Fruit fly (Drosophila melanogaster) whole organism, prepupa: Measurements from ENCODE around the gene CG46439.
"Not testable (repeated sequence)": the region's sequence is repeated elsewhere in the genome, so short reads cannot be mapped to it uniquely, and the experiment has no call there.

Experiments used
- Blimp-1 ChIP-seq: fragments of 200-800 bp; sonication (Bioruptor generic); optimal IDR thresholded peaks from 3 replicates; lab custom pipeline; 2017; ENCODE audit warnings: missing biosample characterization, missing genetic modification characterization, mild to moderate bottlenecking, moderate library complexity, missing genetic modification reagents
- CG10631 ChIP-seq: fragments of 200-800 bp; sonication (Bioruptor generic); optimal IDR thresholded peaks from 2 replicates; lab custom pipeline; 2016; ENCODE audit warnings: missing biosample characterization, missing genetic modification characterization
- CG11762 ChIP-seq: fragments of 200-800 bp; sonication (Bioruptor generic); optimal IDR thresholded peaks from 3 replicates; lab custom pipeline; 2016; ENCODE audit warnings: missing biosample characterization, missing genetic modification characterization; ENCODE audit not compliant: insufficient read depth
- CG15336 ChIP-seq: fragments of 200-800 bp; sonication (Bioruptor generic); IDR thresholded peaks from 2 replicates; pipeline ENCODE4 v1.3.6; 2022; ENCODE audit warnings: missing biosample characterization, missing genetic modification characterization
- CG1621 ChIP-seq: fragments of 200-800 bp; sonication (Bioruptor generic); optimal IDR thresholded peaks from 3 replicates; lab custom pipeline; 2018; ENCODE audit warnings: missing biosample characterization, mild to moderate bottlenecking, missing genetic modification characterization
- CG32006 ChIP-seq: fragments of 200-800 bp; sonication (Bioruptor generic); optimal IDR thresholded peaks from 3 replicates; lab custom pipeline; 2017; ENCODE audit warnings: missing biosample characterization, mild to moderate bottlenecking, missing genetic modification characterization
- CG34406 ChIP-seq: fragments of 200-800 bp; sonication (Bioruptor generic); optimal IDR thresholded peaks from 3 replicates; lab custom pipeline; 2016; ENCODE audit warnings: missing biosample characterization, missing genetic modification characterization
- CG3919 ChIP-seq: fragments of 200-800 bp; sonication (Bioruptor generic); optimal IDR thresholded peaks from 3 replicates; lab custom pipeline; 2016; ENCODE audit warnings: missing biosample characterization, missing genetic modification characterization
- CG4318 ChIP-seq: fragments of 200-800 bp; sonication (Bioruptor generic); optimal IDR thresholded peaks from 3 replicates; lab custom pipeline; 2017; ENCODE audit warnings: missing biosample characterization, mild to moderate bottlenecking, missing genetic modification characterization
- CG6163 ChIP-seq: fragments of 200-800 bp; sonication (Bioruptor generic); IDR thresholded peaks from 3 replicates; pipeline ENCODE4 v1.3.6; 2022; ENCODE audit warnings: missing biosample characterization, missing genetic modification characterization
- CG6276 ChIP-seq: fragments of 200-800 bp; sonication (Bioruptor generic); optimal IDR thresholded peaks from 2 replicates; lab custom pipeline; 2017; ENCODE audit warnings: missing biosample characterization, mild to moderate bottlenecking, missing genetic modification characterization
- CG8119 ChIP-seq: fragments of 200-800 bp; sonication (Bioruptor generic); IDR thresholded peaks from 3 replicates; pipeline ENCODE4 v1.3.6; 2022; ENCODE audit warnings: missing biosample characterization, missing genetic modification characterization
- CG8319 ChIP-seq: fragments of 200-800 bp; sonication (Bioruptor generic); optimal IDR thresholded peaks from 3 replicates; lab custom pipeline; 2016; ENCODE audit warnings: missing biosample characterization, missing genetic modification characterization
- CG8632 ChIP-seq: fragments of 200-800 bp; sonication (Bioruptor generic); optimal IDR thresholded peaks from 3 replicates; lab custom pipeline; 2016; ENCODE audit warnings: missing biosample characterization, missing genetic modification characterization
- Ets21C ChIP-seq: fragments of 200-800 bp; sonication (Bioruptor generic); optimal IDR thresholded peaks from 3 replicates; lab custom pipeline; 2016; ENCODE audit warnings: missing biosample characterization, missing genetic modification characterization
- Gug ChIP-seq: fragments of 200-800 bp; sonication (Bioruptor generic); IDR thresholded peaks from 2 replicates; pipeline ENCODE4 v1.3.6; 2022; ENCODE audit warnings: missing biosample characterization, missing genetic modification characterization
- Hr39 ChIP-seq: fragments of 200-800 bp; sonication (Bioruptor generic); optimal IDR thresholded peaks from 2 replicates; lab custom pipeline; 2016; ENCODE audit warnings: missing biosample characterization, missing genetic modification characterization
- Met ChIP-seq: fragments of 200-800 bp; sonication (Bioruptor generic); optimal IDR thresholded peaks from 3 replicates; lab custom pipeline; 2016; ENCODE audit warnings: missing biosample characterization, missing genetic modification characterization
- OdsH ChIP-seq: fragments of 200-800 bp; sonication (Bioruptor generic); optimal IDR thresholded peaks from 3 replicates; lab custom pipeline; 2016; ENCODE audit warnings: missing biosample characterization, missing genetic modification characterization
- Sox102F ChIP-seq: fragments of 200-800 bp; sonication (Bioruptor generic); optimal IDR thresholded peaks from 2 replicates; lab custom pipeline; 2016; ENCODE audit warnings: missing biosample characterization, mild to moderate bottlenecking, missing genetic modification characterization
- Sox14 ChIP-seq: fragments of 200-800 bp; sonication (Bioruptor generic); optimal IDR thresholded peaks from 3 replicates; lab custom pipeline; 2016; ENCODE audit warnings: missing biosample characterization, missing genetic modification characterization
- Sox15 ChIP-seq: fragments of 200-800 bp; sonication (Bioruptor generic); optimal IDR thresholded peaks from 3 replicates; lab custom pipeline; 2016; ENCODE audit warnings: missing biosample characterization, missing genetic modification characterization
- acj6 ChIP-seq: fragments of 200-800 bp; sonication (Bioruptor generic); optimal IDR thresholded peaks from 3 replicates; lab custom pipeline; 2016; ENCODE audit warnings: missing biosample characterization, missing genetic modification characterization
- dsx ChIP-seq: fragments of 200-800 bp; optimal IDR thresholded peaks from 3 replicates; lab custom pipeline; 2019; ENCODE audit warnings: missing biosample characterization, mild to moderate bottlenecking, missing genetic modification characterization, moderate library complexity; ENCODE audit not compliant: poor library complexity, severe bottlenecking
- esn ChIP-seq: fragments of 200-800 bp; sonication (Bioruptor generic); optimal IDR thresholded peaks from 2 replicates; lab custom pipeline; 2016; ENCODE audit warnings: missing biosample characterization, mild to moderate bottlenecking, missing genetic modification characterization, moderate library complexity
- fkh ChIP-seq: fragments of 200-800 bp; sonication (Bioruptor generic); optimal IDR thresholded peaks from 3 replicates; lab custom pipeline; 2017; ENCODE audit warnings: missing biosample characterization, mild to moderate bottlenecking, missing genetic modification characterization, moderate library complexity
- net ChIP-seq: fragments of 200-800 bp; sonication (Bioruptor generic); optimal IDR thresholded peaks from 3 replicates; lab custom pipeline; 2016; ENCODE audit warnings: missing biosample characterization, missing genetic modification characterization
- pdm3 ChIP-seq: fragments of 200-800 bp; sonication (Bioruptor generic); optimal IDR thresholded peaks from 3 replicates; lab custom pipeline; 2016; ENCODE audit warnings: missing biosample characterization, missing genetic modification characterization
- salr ChIP-seq, 2 experiments: fragments of 200-800 bp; sonication (Bioruptor generic); optimal IDR thresholded peaks; 3 replicates each; lab custom pipeline; 2016 to 2018; ENCODE audit warnings: missing biosample characterization in 2 of 2, missing genetic modification characterization in 2 of 2, mild to moderate bottlenecking in 1 of 2
- ss ChIP-seq, 2 experiments: fragments of 200-800 bp; sonication (Bioruptor generic); optimal IDR thresholded peaks; 2 replicates in 1 of 2; 3 replicates in 1 of 2; lab custom pipeline; 2017 to 2018; ENCODE audit warnings: mild to moderate bottlenecking in 2 of 2, missing biosample characterization in 2 of 2, missing genetic modification characterization in 2 of 2, moderate library complexity in 1 of 2
- svp ChIP-seq: fragments of 200-800 bp; sonication (Bioruptor generic); peaks from one replicate; lab custom pipeline; 2016; ENCODE audit warnings: missing biosample characterization, missing genetic modification characterization

CG46439 gene

DNA sequence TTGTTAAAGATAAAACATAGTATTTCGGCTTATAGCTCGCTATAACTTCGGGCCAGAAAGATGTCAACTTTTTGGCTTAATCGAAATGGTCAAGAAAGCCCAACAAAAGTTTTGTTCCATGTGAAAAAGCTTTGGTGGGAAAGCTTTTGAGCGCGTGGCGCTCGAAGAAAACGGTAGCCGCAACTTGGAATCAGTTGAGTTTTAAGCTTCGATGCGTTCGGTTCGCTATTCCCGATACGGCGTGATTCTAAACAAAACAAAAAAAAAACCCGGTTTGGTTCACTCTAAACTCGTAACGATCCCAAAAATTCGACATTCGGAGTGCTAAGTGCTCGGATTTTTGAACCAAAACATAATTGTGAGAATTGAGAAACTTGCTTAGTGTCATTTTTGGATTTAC, 39.8 kb upstream of the CG46439 start, which contains the start of gene IRSp53:
Gene IRSp53 (plus strand): TSS at position 204 of the 400 bp plus-strand sequence.
- TF ChIP-seq ss (GFP tag; optimal IDR thresholded peaks at IDR 0.05; lab: Kevin White, UChicago) (no peak), OdsH (GFP tag; lab: Kevin White, UChicago) (no peak), net (GFP tag; lab: Kevin White, UChicago) (no peak), Gug (GFP tag; lab: Robert Waterston, UW) (no peak), CG15336 (GFP tag; lab: Robert Waterston, UW) (peak; percentile 27; the same call in 1 of the 2 replicates), CG6163 (no peak)

DNA sequence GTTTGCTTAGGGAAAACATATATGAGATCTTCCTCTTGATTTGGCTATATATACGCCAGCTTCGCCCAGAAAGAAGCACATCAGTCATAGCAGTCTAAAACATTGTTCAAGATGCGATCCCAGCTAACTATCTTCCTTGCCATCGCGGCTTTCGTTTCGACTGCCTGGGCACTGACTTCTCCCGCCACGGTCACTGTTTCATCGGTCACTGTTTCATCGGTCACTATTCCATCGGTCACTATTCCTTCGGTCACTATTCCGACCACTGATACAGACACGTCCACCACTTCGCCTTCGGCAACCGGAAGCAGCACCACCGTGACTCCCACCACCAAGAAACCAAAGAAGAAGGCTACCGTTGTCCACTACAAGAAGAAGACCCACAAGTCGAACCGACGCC, 38.8 kb upstream of the CG46439 start, which contains the start of gene CG14143:
Gene CG14143 (plus strand): TSS at position 102 of the 400 bp plus-strand sequence.
- not testable (repeated sequence) for TF ChIP-seq CG11762 (GFP tag; lab: Kevin White, UChicago); CG8119 (GFP tag; lab: Robert Waterston, UW); dsx

dm6 chr3L:11132055-11132454, 36.0 kb upstream of the CG46439 start, which contains the start of gene CG32074:
TSS of gene CG32074 (minus strand) at chr3L:11132322.
- TF ChIP-seq Sox102F, Blimp-1, Sox14 (GFP tag; lab: Kevin White, UChicago): not testable (repeated sequence)
- TF ChIP-seq, all 60 proteins: peak for 0; not testable (repeated sequence) for 60

- TF ChIP-seq Sox15 (GFP tag; lab: Kevin White, UChicago) (no peak), CG4318 (GFP tag; lab: Kevin White, UChicago) (no peak), pdm3 (no peak), salr (GFP tag; optimal IDR thresholded peaks at IDR 0.05; lab: Kevin White, UChicago) (no peak), Met (GFP tag; lab: Kevin White, UChicago) (no peak), Hr39 (GFP tag; lab: Kevin White, UChicago) (no peak), esn (GFP tag; lab: Kevin White, UChicago) (no peak), CG3919 (GFP tag; lab: Kevin White, UChicago) (no peak), svp (no peak), CG10631 (no peak), Ets21C (GFP tag; lab: Kevin White, UChicago) (no peak), CG1621 (tag; lab: Kevin White, UChicago) (no peak), CG8632 (no peak), CG34406 (GFP tag; lab: Kevin White, UChicago) (no peak), fkh (GFP tag; lab: Kevin White, UChicago) (no peak), CG8319 (GFP tag; lab: Kevin White, UChicago) (no peak), dsx (no peak), Gug (GFP tag; lab: Robert Waterston, UW) (no peak), CG6276 (GFP tag; lab: Kevin White, UChicago) (no peak), CG32006 (GFP tag; lab: Kevin White, UChicago) (no peak)
Observed at dm6 chr3L:11130535-11130934, 34.5 kb upstream of the CG46439 start, which contains the start of gene nol. TSS of gene nol (plus strand) at chr3L:11130835.

DNA sequence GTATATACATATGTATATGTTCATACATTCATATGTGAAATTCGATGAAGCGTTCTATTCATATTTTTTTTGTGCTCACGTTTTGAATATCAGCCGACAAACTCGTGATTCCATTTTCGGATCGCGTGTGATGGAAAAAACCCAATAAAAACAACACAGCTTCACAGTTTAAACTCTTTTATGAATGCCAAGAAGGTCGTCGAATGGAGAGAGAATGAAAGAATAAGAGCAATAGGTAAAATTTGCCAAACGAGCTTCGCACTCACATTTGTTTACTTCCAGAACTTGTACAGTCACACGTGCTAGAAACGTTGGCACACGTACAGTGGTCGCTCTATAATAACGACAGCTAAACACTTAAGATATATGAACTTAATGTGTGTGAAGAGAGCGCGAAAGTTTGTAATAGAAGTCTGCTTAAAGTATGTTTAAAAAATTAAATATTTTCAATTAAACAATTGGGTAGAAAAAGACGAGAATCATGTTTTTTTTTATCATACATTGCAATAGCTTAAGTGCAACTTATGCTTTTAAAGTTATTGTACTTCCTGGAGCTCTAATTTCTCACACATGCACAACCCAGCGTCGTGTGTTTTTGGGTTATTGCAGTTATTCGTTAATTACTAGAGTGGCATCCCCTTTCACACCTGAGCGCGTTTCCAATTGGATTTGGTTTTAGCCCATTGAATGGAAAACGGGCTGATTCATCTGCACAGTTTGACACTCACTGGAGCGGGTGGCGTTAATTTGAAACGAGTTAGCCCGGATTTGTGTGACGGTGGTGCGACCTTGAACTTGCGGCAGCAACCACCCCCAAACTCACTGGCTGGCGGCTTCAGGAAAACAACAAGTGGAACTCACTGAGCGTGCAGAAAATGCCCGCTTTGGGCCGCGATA, 29.8 kb upstream of the CG46439 start:
- TF ChIP-seq acj6 (GFP tag; lab: Kevin White, UChicago) (no peak), fkh (GFP tag; lab: Kevin White, UChicago) (peak; percentile 8)
